Worm (Caenorhabditis elegans): Measurements from ENCODE around the gene mcu-1.

DNA sequence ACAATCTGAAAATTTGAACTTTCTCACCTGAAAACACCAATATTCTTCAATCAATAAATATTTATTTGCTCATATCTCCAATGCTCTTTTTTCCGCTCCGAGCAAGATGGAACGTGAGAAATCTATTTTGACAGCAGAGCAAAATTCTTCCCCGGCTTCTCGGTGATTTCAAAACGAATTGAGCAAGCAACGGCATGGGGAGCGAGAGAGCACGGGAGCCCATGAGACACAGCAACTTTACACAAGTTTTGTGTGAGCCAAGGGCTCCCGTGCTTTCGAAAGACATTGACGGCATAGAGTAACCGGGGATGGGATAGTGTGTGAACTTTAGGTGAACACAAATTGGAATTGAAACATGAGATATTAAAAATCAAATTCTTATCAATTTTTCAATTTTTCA is 47.8 kb upstream of the mcu-1 start:
- TF ChIP-seq klf-2 (GFP tag; conservative IDR thresholded peaks at IDR 0.05), result no peak
- TF ChIP-seq tab-1 (GFP tag; IDR thresholded peaks at IDR 0.05), result no peak
- TF ChIP-seq med-1 (GFP tag; optimal IDR thresholded peaks at IDR 0.05; ENCODE audit: insufficient read depth), result no peak
- no peak for TF ChIP-seq flt-1 (GFP tag; IDR thresholded peaks at IDR 0.05)
- no peak for TF ChIP-seq ztf-29 (GFP tag; IDR thresholded peaks at IDR 0.05)
- TF ChIP-seq T22C8.4 (GFP tag; IDR thresholded peaks at IDR 0.05), result no peak
- no peak for TF ChIP-seq ref-1 (GFP tag; conservative IDR thresholded peaks at IDR 0.05)
